ENCODE assay signal across 7 worm cellular contexts in the genomic region with DNA sequence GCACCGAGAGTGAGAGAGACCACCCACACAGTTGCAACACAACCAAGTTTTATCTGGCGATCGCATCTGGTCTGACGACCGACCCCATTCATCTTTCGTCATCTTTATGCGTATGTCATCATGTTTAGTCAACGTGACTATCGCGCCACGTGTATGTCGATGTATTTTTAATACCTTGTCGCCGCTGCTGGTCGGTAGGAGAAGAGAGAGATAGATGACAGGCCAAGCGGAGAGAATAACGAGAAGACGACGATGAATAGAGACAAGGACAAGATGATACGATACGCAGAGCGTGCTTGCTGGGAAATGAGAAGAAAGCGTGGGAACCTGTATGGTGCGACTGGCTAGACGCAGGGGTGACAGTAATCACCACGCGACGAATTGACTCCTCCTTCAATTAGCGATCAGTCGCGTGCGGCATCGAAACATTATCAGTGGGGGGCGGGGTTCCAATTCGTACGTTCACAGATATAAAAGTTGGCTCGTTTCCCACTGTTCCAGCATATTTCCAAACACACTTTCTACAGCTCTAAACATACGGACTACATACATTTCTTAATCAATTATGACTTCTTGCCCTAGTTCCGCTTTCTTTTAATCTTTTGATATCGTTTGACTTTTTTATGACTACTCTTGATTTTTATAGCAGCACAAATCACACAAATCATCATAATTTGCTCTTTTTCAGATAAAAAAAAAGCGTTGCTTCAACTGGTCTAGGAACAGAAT.
A peak's percentile ranks its signal among the peaks of the same experiment; 100 is the strongest.
TF ChIP-seq lines count a peak whose summit lies in the region.

TSS of gene tatn-1 (plus strand) at position 689 of the 729 bp plus-strand sequence.

TF ChIP-seq in whole organism, L1 larva, 84 proteins besides CTCF, POLR2A, EP300 and RAD21 (continued from another document and continues in another):
- TF ChIP-seq jun-1 (tag; optimal IDR thresholded peaks at IDR 0.05; lab: Kevin White, UChicago) (peak; percentile 50), lin-39 (tag; optimal IDR thresholded peaks at IDR 0.05; lab: Kevin White, UChicago) (peak; percentile 11), dsc-1 (tag; optimal IDR thresholded peaks at IDR 0.05; lab: Kevin White, UChicago) (no peak), lsy-2 (tag; optimal IDR thresholded peaks at IDR 0.05; lab: Kevin White, UChicago) (peak; percentile 51 to 65), C16A3.4 (tag; optimal IDR thresholded peaks at IDR 0.05; lab: Kevin White, UChicago) (peak; percentile 48), mef-2 (tag; optimal IDR thresholded peaks at IDR 0.05; lab: Kevin White, UChicago) (peak; percentile 38), ztf-11 (tag; optimal IDR thresholded peaks at IDR 0.05; lab: Kevin White, UChicago) (peak in 1 of 2 experiments; percentile 6), egl-13 (tag; optimal IDR thresholded peaks at IDR 0.05; lab: Kevin White, UChicago) (no peak), nhr-71 (tag; optimal IDR thresholded peaks at IDR 0.05; lab: Kevin White, UChicago) (peak; percentile 95), nhr-28 (tag; optimal IDR thresholded peaks at IDR 0.05; lab: Kevin White, UChicago) (no peak), nhr-77 (tag; optimal IDR thresholded peaks at IDR 0.05; lab: Kevin White, UChicago) (peak; percentile 2), blmp-1 (tag; optimal IDR thresholded peaks at IDR 0.05; lab: Kevin White, UChicago) (peak; percentile 93), unc-98 (GFP tag; IDR thresholded peaks at IDR 0.05; lab: Robert Waterston, UW) (no peak), lin-14 (GFP tag; optimal IDR thresholded peaks at IDR 0.05; lab: Kevin White, UChicago) (peak; percentile 96), ztf-4 (tag; optimal IDR thresholded peaks at IDR 0.05; lab: Kevin White, UChicago) (peak; percentile 74), rnt-1 (tag; optimal IDR thresholded peaks at IDR 0.05; lab: Kevin White, UChicago) (peak; percentile 30), mdl-1 (tag; optimal IDR thresholded peaks at IDR 0.05; lab: Kevin White, UChicago) (peak; percentile 84 to 99)

TF ChIP-seq in whole organism, L2 larva, 48 proteins besides CTCF, POLR2A, EP300 and RAD21 (continued from another document):
- peak; percentile 98 for TF ChIP-seq nhr-21 (tag; optimal IDR thresholded peaks at IDR 0.05; lab: Kevin White, UChicago)
- TF ChIP-seq fos-1 (tag; optimal IDR thresholded peaks at IDR 0.05; lab: Kevin White, UChicago), result peak; percentile 68
- peak; percentile 96 for TF ChIP-seq nhr-129 (tag; optimal IDR thresholded peaks at IDR 0.05; lab: Kevin White, UChicago)
- TF ChIP-seq elt-1 (tag; optimal IDR thresholded peaks at IDR 0.05; lab: Kevin White, UChicago), result peak; percentile 67
- peak; percentile 28 for TF ChIP-seq C34F6.9 (tag; optimal IDR thresholded peaks at IDR 0.05; lab: Kevin White, UChicago)
- no peak for TF ChIP-seq nhr-237 (tag; optimal IDR thresholded peaks at IDR 0.05; lab: Kevin White, UChicago)
- TF ChIP-seq egl-27 (tag; optimal IDR thresholded peaks at IDR 0.05; lab: Kevin White, UChicago), result peak; percentile 71
- peak; percentile 97 for TF ChIP-seq sma-9 (GFP tag; optimal IDR thresholded peaks at IDR 0.05; lab: Kevin White, UChicago)
- peak; percentile 40 for TF ChIP-seq sma-9 (tag; optimal IDR thresholded peaks at IDR 0.05; lab: Kevin White, UChicago)
- peak; percentile 89 for TF ChIP-seq blmp-1 (tag; optimal IDR thresholded peaks at IDR 0.05; lab: Kevin White, UChicago; ENCODE audit: insufficient read depth)
- peak in 1 of 2 experiments; percentile 64 for TF ChIP-seq lsy-2 (tag; optimal IDR thresholded peaks at IDR 0.05; lab: Kevin White, UChicago)
- peak; percentile 98 for TF ChIP-seq nhr-25 (tag; optimal IDR thresholded peaks at IDR 0.05; lab: Kevin White, UChicago)
- TF ChIP-seq peb-1 (tag; optimal IDR thresholded peaks at IDR 0.05; lab: Kevin White, UChicago), result no peak
- peak; percentile 59 for TF ChIP-seq nhr-6 (tag; optimal IDR thresholded peaks at IDR 0.05; lab: Kevin White, UChicago)
- TF ChIP-seq ceh-16 (tag; optimal IDR thresholded peaks at IDR 0.05; lab: Kevin White, UChicago), result peak; percentile 92
- peak; percentile 94 to 97 for TF ChIP-seq mdl-1 (tag; optimal IDR thresholded peaks at IDR 0.05; lab: Kevin White, UChicago)
- no peak for TF ChIP-seq nhr-23 (tag; optimal IDR thresholded peaks at IDR 0.05; lab: Kevin White, UChicago)

TF ChIP-seq in whole organism, L3 larva, 47 proteins besides CTCF, POLR2A, EP300 and RAD21 (continued from another document and continues in another):
- TF ChIP-seq fkh-2 (tag; optimal IDR thresholded peaks at IDR 0.05; lab: Kevin White, UChicago) (no peak), elt-1 (tag; optimal IDR thresholded peaks at IDR 0.05; lab: Kevin White, UChicago) (peak; percentile 97), mml-1 (tag; optimal IDR thresholded peaks at IDR 0.05; lab: Kevin White, UChicago) (no peak), unc-62 (GFP tag; optimal IDR thresholded peaks at IDR 0.05; lab: Kevin White, UChicago) (peak; percentile 43), eor-1 (tag; optimal IDR thresholded peaks at IDR 0.05; lab: Kevin White, UChicago) (no peak), nhr-12 (tag; optimal IDR thresholded peaks at IDR 0.05; lab: Kevin White, UChicago) (no peak), nhr-237 (tag; optimal IDR thresholded peaks at IDR 0.05; lab: Kevin White, UChicago) (no peak), lin-39 (tag; optimal IDR thresholded peaks at IDR 0.05; lab: Kevin White, UChicago) (no peak), mdl-1 (tag; optimal IDR thresholded peaks at IDR 0.05; lab: Kevin White, UChicago) (peak; percentile 93), pqm-1 (tag; optimal IDR thresholded peaks at IDR 0.05; lab: Kevin White, UChicago) (peak; percentile 69), lin-15B (tag; optimal IDR thresholded peaks at IDR 0.05; lab: Kevin White, UChicago) (no peak), R02D3.7 (tag; optimal IDR thresholded peaks at IDR 0.05; lab: Kevin White, UChicago) (no peak), nhr-43 (tag; optimal IDR thresholded peaks at IDR 0.05; lab: Kevin White, UChicago; ENCODE audit: poor library complexity, severe bottlenecking) (peak; percentile 97), nfya-1 (tag; optimal IDR thresholded peaks at IDR 0.05; lab: Kevin White, UChicago; ENCODE audit: insufficient read depth) (peak; percentile 16), jun-1 (tag; optimal IDR thresholded peaks at IDR 0.05; lab: Kevin White, UChicago) (peak; percentile 83), tbx-2 (tag; optimal IDR thresholded peaks at IDR 0.05; lab: Kevin White, UChicago) (peak; percentile 82), ceh-28 (tag; optimal IDR thresholded peaks at IDR 0.05; lab: Kevin White, UChicago) (peak; percentile 21), nhr-77 (tag; optimal IDR thresholded peaks at IDR 0.05; lab: Kevin White, UChicago) (peak; percentile 9)

TF ChIP-seq in whole organism, L4 larva, 104 proteins besides CTCF, POLR2A, EP300 and RAD21 (continued from another document and continues in another):
- peak; percentile 65 for TF ChIP-seq T26A8.4 (GFP tag; IDR thresholded peaks at IDR 0.05; lab: Robert Waterston, UW)
- TF ChIP-seq daf-19 (GFP tag; conservative IDR thresholded peaks at IDR 0.05; lab: Robert Waterston, UW), result no peak
- TF ChIP-seq ceh-28 (tag; optimal IDR thresholded peaks at IDR 0.05; lab: Kevin White, UChicago), result no peak
- TF ChIP-seq ceh-62 (tag; optimal IDR thresholded peaks at IDR 0.05; lab: Kevin White, UChicago), result no peak
- peak; percentile 51 for TF ChIP-seq pqm-1 (tag; optimal IDR thresholded peaks at IDR 0.05; lab: Kevin White, UChicago)
- no peak for TF ChIP-seq D1046.2 (GFP tag; IDR thresholded peaks at IDR 0.05; lab: Robert Waterston, UW)
- no peak for TF ChIP-seq zfp-3 (GFP tag; conservative IDR thresholded peaks at IDR 0.05; lab: Robert Waterston, UW)
- no peak for TF ChIP-seq mes-2 (tag; optimal IDR thresholded peaks at IDR 0.05; lab: Kevin White, UChicago; ENCODE audit: poor library complexity, severe bottlenecking)
- TF ChIP-seq pha-4 (GFP tag; IDR thresholded peaks at IDR 0.05; lab: Robert Waterston, UW), result 0 out of 2 replicates have a peak, but pooled peaks have one; percentile 38
- no peak for TF ChIP-seq pha-4 (tag; optimal IDR thresholded peaks at IDR 0.05; lab: Kevin White, UChicago)
- peak; percentile 50; the same call in 1 of the 2 replicates for TF ChIP-seq set-16 (GFP tag; IDR thresholded peaks at IDR 0.05; lab: Robert Waterston, UW)
- TF ChIP-seq madf-9 (GFP tag; conservative IDR thresholded peaks at IDR 0.05; lab: Robert Waterston, UW), result peak; percentile 32; the same call in 1 of the 2 replicates
- TF ChIP-seq zip-11 (GFP tag; IDR thresholded peaks at IDR 0.05; lab: Robert Waterston, UW), result no peak
- no peak for TF ChIP-seq skn-1 (tag; optimal IDR thresholded peaks at IDR 0.05; lab: Kevin White, UChicago)
- TF ChIP-seq nhr-25 (tag; optimal IDR thresholded peaks at IDR 0.05; lab: Kevin White, UChicago; ENCODE audit: borderline replicate concordance, insufficient read depth), result peak; percentile 61
- TF ChIP-seq jun-1 (tag; optimal IDR thresholded peaks at IDR 0.05; lab: Kevin White, UChicago), result peak; percentile 53
- no peak for TF ChIP-seq F49E8.2 (tag; optimal IDR thresholded peaks at IDR 0.05; lab: Kevin White, UChicago; ENCODE audit: borderline replicate concordance)

TF ChIP-seq in whole organism, late embryonic, 69 proteins besides CTCF, POLR2A, EP300 and RAD21 (continued from another document and continues in another):
- TF ChIP-seq hlh-30 (tag; optimal IDR thresholded peaks at IDR 0.05; lab: Kevin White, UChicago; ENCODE audit: insufficient read depth) (peak; percentile 29), unc-55 (GFP tag; optimal IDR thresholded peaks at IDR 0.05; lab: Kevin White, UChicago) (peak; percentile 56), C08G9.2 (tag; optimal IDR thresholded peaks at IDR 0.05; lab: Kevin White, UChicago) (no peak), rnt-1 (tag; optimal IDR thresholded peaks at IDR 0.05; lab: Kevin White, UChicago) (peak; percentile 75), pha-4 (tag; optimal IDR thresholded peaks at IDR 0.05; lab: Kevin White, UChicago) (no peak), pax-1 (tag; optimal IDR thresholded peaks at IDR 0.05; lab: Kevin White, UChicago) (no peak), dmd-4 (tag; optimal IDR thresholded peaks at IDR 0.05; lab: Kevin White, UChicago; ENCODE audit: borderline replicate concordance) (no peak), ceh-9 (tag; optimal IDR thresholded peaks at IDR 0.05; lab: Kevin White, UChicago) (no peak), sdc-2 (tag; optimal IDR thresholded peaks at IDR 0.05; lab: Kevin White, UChicago) (peak; percentile 14), ceh-45 (GFP tag; IDR thresholded peaks at IDR 0.05; lab: Robert Waterston, UW) (no peak), ceh-2 (tag; optimal IDR thresholded peaks at IDR 0.05; lab: Kevin White, UChicago) (no peak), pha-2 (tag; optimal IDR thresholded peaks at IDR 0.05; lab: Kevin White, UChicago) (no peak), ref-2 (tag; optimal IDR thresholded peaks at IDR 0.05; lab: Kevin White, UChicago) (peak; percentile 64), ceh-18 (tag; optimal IDR thresholded peaks at IDR 0.05; lab: Kevin White, UChicago) (peak; percentile 19), C38D4.7 (GFP tag; optimal IDR thresholded peaks at IDR 0.05; lab: Kevin White, UChicago) (no peak), F13H6.1 (tag; optimal IDR thresholded peaks at IDR 0.05; lab: Kevin White, UChicago) (peak; percentile 38), ztf-16 (tag; optimal IDR thresholded peaks at IDR 0.05; lab: Kevin White, UChicago) (no peak), hlh-15 (tag; optimal IDR thresholded peaks at IDR 0.05; lab: Kevin White, UChicago) (no peak), fkh-10 (GFP tag; optimal IDR thresholded peaks at IDR 0.05; lab: Kevin White, UChicago) (no peak), ceh-19 (GFP tag; optimal IDR thresholded peaks at IDR 0.05; lab: Kevin White, UChicago) (no peak)

TF ChIP-seq in whole organism, mixed stage, embryonic, 35 proteins besides CTCF, POLR2A, EP300 and RAD21 (continued from another document):
- TF ChIP-seq ceh-39 (tag; optimal IDR thresholded peaks at IDR 0.05; lab: Kevin White, UChicago) (no peak), zip-8 (tag; optimal IDR thresholded peaks at IDR 0.05; lab: Kevin White, UChicago) (no peak)

TF ChIP-seq in whole organism, young adult, 124 proteins besides CTCF, POLR2A, EP300 and RAD21 (continued from another document and continues in another):
- peak; percentile 84 for TF ChIP-seq unc-62 (GFP tag; optimal IDR thresholded peaks at IDR 0.05; lab: Kevin White, UChicago)
- no peak for TF ChIP-seq mxl-1 (tag; optimal IDR thresholded peaks at IDR 0.05; lab: Kevin White, UChicago)
- peak; percentile 42 for TF ChIP-seq tbp1 (GFP tag; optimal IDR thresholded peaks at IDR 0.05; lab: Kevin White, UChicago)
- no peak for TF ChIP-seq ceh-91 (GFP tag; IDR thresholded peaks at IDR 0.05; lab: Robert Waterston, UW)
- TF ChIP-seq dpl-1 (GFP tag; optimal IDR thresholded peaks at IDR 0.05; lab: Kevin White, UChicago), result no peak
- peak; percentile 32 for TF ChIP-seq nhr-90 (tag; optimal IDR thresholded peaks at IDR 0.05; lab: Kevin White, UChicago)
- no peak for TF ChIP-seq pbrm-1 (GFP tag; IDR thresholded peaks at IDR 0.05; lab: Robert Waterston, UW)
- no peak for TF ChIP-seq nhr-179 (tag; optimal IDR thresholded peaks at IDR 0.05; lab: Kevin White, UChicago)
- no peak for TF ChIP-seq snpc-1.1 (tag; optimal IDR thresholded peaks at IDR 0.05; lab: Kevin White, UChicago; ENCODE audit: insufficient read depth)
- TF ChIP-seq egrh-3 (GFP tag; IDR thresholded peaks at IDR 0.05; lab: Robert Waterston, UW), result 0 out of 2 replicates have a peak, but pooled peaks have one; percentile 19
- TF ChIP-seq rcor-1 (GFP tag; IDR thresholded peaks at IDR 0.05; lab: Robert Waterston, UW), result no peak
- TF ChIP-seq F57C9.4 (tag; optimal IDR thresholded peaks at IDR 0.05; lab: Kevin White, UChicago), result no peak
- TF ChIP-seq madf-10 (tag; optimal IDR thresholded peaks at IDR 0.05; lab: Kevin White, UChicago), result peak; percentile 60
- peak; percentile 25 for TF ChIP-seq ZK185.1 (tag; optimal IDR thresholded peaks at IDR 0.05; lab: Kevin White, UChicago; ENCODE audit: poor library complexity, severe bottlenecking)
- TF ChIP-seq chd-7 (tag; optimal IDR thresholded peaks at IDR 0.05; lab: Kevin White, UChicago), result peak; percentile 26
- no peak for TF ChIP-seq ztf-18 (tag; optimal IDR thresholded peaks at IDR 0.05; lab: Kevin White, UChicago)
- TF ChIP-seq F33H1.4 (GFP tag; IDR thresholded peaks at IDR 0.05; lab: Robert Waterston, UW), result no peak
- peak; percentile 18 for TF ChIP-seq gei-17 (GFP tag; optimal IDR thresholded peaks at IDR 0.05; lab: Kevin White, UChicago)
- no peak for TF ChIP-seq Y56A3A.18 (GFP tag; IDR thresholded peaks at IDR 0.05; lab: Robert Waterston, UW)
- TF ChIP-seq unc-130 (GFP tag; optimal IDR thresholded peaks at IDR 0.05; lab: Kevin White, UChicago), result no peak
- 0 out of 2 replicates have a peak, but pooled peaks have one; percentile 56 for TF ChIP-seq C06A6.2 (GFP tag; conservative IDR thresholded peaks at IDR 0.05; lab: Robert Waterston, UW)
- TF ChIP-seq Y95B8A.8 (GFP tag; IDR thresholded peaks at IDR 0.05; lab: Robert Waterston, UW), result no peak
- TF ChIP-seq hsf-1 (GFP tag; IDR thresholded peaks at IDR 0.05; lab: Robert Waterston, UW), result no peak
- TF ChIP-seq lir-1 (GFP tag; conservative IDR thresholded peaks at IDR 0.05; lab: Robert Waterston, UW), result 0 out of 2 replicates have a peak, but pooled peaks have one; percentile 9
- TF ChIP-seq ceh-40 (GFP tag; IDR thresholded peaks at IDR 0.05; lab: Robert Waterston, UW), result no peak
- no peak for TF ChIP-seq F52B5.7 (tag; optimal IDR thresholded peaks at IDR 0.05; lab: Kevin White, UChicago)
- peak; percentile 74; the same call in 1 of the 2 replicates for TF ChIP-seq egl-44 (GFP tag; IDR thresholded peaks at IDR 0.05; lab: Robert Waterston, UW)
- TF ChIP-seq xnd-1 (tag; optimal IDR thresholded peaks at IDR 0.05; lab: Kevin White, UChicago), result no peak
- TF ChIP-seq snpc-4 (GFP tag; optimal IDR thresholded peaks at IDR 0.05; lab: Kevin White, UChicago), result no peak
- TF ChIP-seq snpc-4 (tag; optimal IDR thresholded peaks at IDR 0.05; lab: Kevin White, UChicago), result peak in 2 of 4 experiments; percentile 37 to 62
- no peak for TF ChIP-seq ccch-3 (GFP tag; optimal IDR thresholded peaks at IDR 0.05; lab: Kevin White, UChicago)
- TF ChIP-seq F57A8.1 (GFP tag; optimal IDR thresholded peaks at IDR 0.05; lab: Kevin White, UChicago), result no peak
- TF ChIP-seq ztf-25 (GFP tag; IDR thresholded peaks at IDR 0.05; lab: Robert Waterston, UW), result no peak
- TF ChIP-seq ceh-58 (GFP tag; IDR thresholded peaks at IDR 0.05; lab: Robert Waterston, UW), result no peak
- peak; percentile 72 for TF ChIP-seq lin-40 (tag; optimal IDR thresholded peaks at IDR 0.05; lab: Kevin White, UChicago)
- no peak for TF ChIP-seq Y79H2A.3 (GFP tag; conservative IDR thresholded peaks at IDR 0.05; lab: Robert Waterston, UW)
- no peak for TF ChIP-seq repo-1 (tag; optimal IDR thresholded peaks at IDR 0.05; lab: Kevin White, UChicago)
- no peak for TF ChIP-seq ztf-22 (GFP tag; optimal IDR thresholded peaks at IDR 0.05; lab: Kevin White, UChicago)
- no peak for TF ChIP-seq hmg-20 (GFP tag; IDR thresholded peaks at IDR 0.05; lab: Robert Waterston, UW)
- TF ChIP-seq attf-6 (GFP tag; IDR thresholded peaks at IDR 0.05; lab: Robert Waterston, UW), result no peak
